Worm (Caenorhabditis elegans) whole organism, young adult: ENCODE results near the gene msp-63.

Source experiments
- egl-18 ChIP-seq: fragments of 200-800 bp; sonication (Bioruptor generic); IDR thresholded peaks from 2 replicates; pipeline ENCODE4 v1.3.6; 2022; ENCODE audit warnings: missing genetic modification reagents, missing genetic modification characterization, missing compliant biosample characterization
- nfyb-1 ChIP-seq: fragments of 200-800 bp; sonication (Bioruptor generic); IDR thresholded peaks from 2 replicates; pipeline ENCODE4 v1.3.6; 2022; ENCODE audit warnings: missing genetic modification reagents, missing genetic modification characterization, missing compliant biosample characterization
- nhr-80 ChIP-seq: sonication (generic microtip); optimal IDR thresholded peaks from 2 replicates; lab custom pipeline; 2016; ENCODE audit warnings: missing genetic modification characterization, missing compliant biosample characterization
- unc-62 ChIP-seq: fragments of 150-350 bp; optimal IDR thresholded peaks from 2 replicates; lab custom pipeline; 2014; ENCODE audit warnings: missing biosample characterization, missing genetic modification reagents, missing genetic modification characterization

DNA sequence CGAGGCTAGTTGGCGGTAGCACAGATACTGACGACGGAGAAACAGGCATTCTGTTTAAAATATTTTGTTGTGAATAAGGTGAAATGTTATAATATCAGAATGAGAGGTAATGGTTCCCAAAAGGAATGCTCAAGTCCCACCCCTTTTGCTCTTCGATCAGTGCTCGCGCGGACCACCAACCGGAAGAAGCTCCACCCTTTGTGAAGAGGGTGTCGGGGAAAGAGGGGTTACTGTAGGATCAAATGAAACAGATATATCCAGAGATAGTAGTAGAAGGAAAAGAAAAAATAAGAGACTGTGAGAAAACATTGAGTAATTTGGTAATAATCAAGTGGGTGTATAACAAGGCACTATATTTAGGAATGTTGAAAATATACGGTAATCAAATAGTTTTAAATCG is 23.1 kb downstream of the msp-63 start, which contains the start of the genes dmd-5 and F10C1.1:
- TF ChIP-seq nhr-80 (tag; lab: Kevin White, UChicago) (no peak), unc-62 (GFP tag; lab: Kevin White, UChicago) (no peak), nfyb-1 (GFP tag; lab: Robert Waterston, UW) (no peak), egl-18 (no peak)
